Fruit fly (Drosophila melanogaster): Measurements from ENCODE around the gene Mkk4.

Gene Mkk4

dm6 chr3R:8650741-8651140, at the start of gene Mkk4, which contains the start of gene SLIRP2:
TSS of gene Mkk4 (minus strand) at chr3R:8650796.
TSS of gene SLIRP2 (plus strand) at chr3R:8651084.
- TF ChIP-seq CTCF (optimal IDR thresholded peaks at IDR 0.05) (no peak), CG8478 (optimal IDR thresholded peaks at IDR 0.05) (no peak)

dm6 chr3R:8699230-8699629, 48.6 kb upstream of the Mkk4 start:
- no peak for TF ChIP-seq CTCF (optimal IDR thresholded peaks at IDR 0.05)
- no peak for TF ChIP-seq CG8478 (optimal IDR thresholded peaks at IDR 0.05)

DNA sequence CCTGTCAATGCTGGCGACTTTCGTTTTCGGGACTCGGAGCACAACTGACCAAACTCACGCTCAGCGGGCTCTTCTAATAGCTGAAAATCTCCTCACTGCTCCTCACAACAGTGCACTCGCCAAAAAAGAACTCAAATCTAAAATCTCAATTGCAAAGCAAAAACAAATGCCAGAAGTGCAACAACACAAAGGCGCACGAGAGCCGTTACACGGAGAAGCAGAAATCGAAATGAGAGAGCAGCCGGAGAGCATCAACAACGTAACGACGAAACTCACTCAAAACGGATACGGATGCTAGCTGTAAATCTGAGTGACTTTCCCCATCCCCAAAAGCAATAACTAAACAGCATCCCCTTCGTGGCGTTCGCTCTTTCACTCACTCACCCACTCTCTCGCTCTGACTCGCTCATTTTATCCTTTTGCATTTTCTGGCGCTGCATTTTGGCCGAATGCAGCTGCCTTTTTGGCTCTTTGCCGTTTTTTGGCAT, 47.2 kb upstream of the Mkk4 start, which contains the start of gene hb:
Gene hb (minus strand): TSS at position 51 of the 488 bp plus-strand sequence.
- TF ChIP-seq CTCF (optimal IDR thresholded peaks at IDR 0.05), result no peak
- no peak for TF ChIP-seq CG8478 (optimal IDR thresholded peaks at IDR 0.05)

DNA sequence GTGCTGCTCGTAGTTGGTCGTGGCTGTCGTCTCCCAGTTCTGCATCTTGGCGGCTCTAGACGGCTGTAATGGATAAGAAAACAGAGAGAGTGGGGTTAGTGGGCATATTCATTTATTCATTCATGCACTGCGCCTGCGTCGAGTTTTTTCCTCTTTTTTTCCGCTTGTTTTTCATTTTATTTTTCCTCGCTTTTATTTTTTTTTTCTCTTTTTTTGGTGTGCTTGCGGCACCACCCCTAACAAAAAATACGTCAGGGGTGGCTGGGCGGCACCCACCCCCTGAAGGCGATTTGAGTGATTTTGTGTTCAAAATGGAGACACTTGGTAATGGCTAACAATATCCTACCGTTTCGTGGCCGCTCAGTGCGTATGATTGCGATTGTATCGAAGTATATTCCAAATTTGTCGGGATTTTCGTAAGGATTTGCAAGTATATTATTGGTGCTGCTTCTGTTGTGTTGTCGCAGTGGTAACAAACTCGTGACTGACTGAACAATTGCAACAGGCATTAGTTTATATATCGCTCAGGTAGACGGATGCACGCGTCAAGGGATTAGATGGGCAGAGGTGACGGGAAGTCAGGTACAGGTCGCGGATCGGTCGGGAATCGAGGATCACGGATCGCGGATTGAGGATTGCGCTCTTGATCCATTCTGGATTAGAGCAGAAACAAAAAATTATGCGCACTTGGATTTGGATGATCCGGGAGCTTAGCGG, 43.7 kb upstream of the Mkk4 start:
- TF ChIP-seq CTCF (optimal IDR thresholded peaks at IDR 0.05) (no peak), CG8478 (optimal IDR thresholded peaks at IDR 0.05) (no peak)

dm6 chr3R:8686446-8686845, 35.9 kb upstream of the Mkk4 start:
- no peak for TF ChIP-seq CG8478 (optimal IDR thresholded peaks at IDR 0.05)
- no peak for TF ChIP-seq CTCF (optimal IDR thresholded peaks at IDR 0.05)

DNA sequence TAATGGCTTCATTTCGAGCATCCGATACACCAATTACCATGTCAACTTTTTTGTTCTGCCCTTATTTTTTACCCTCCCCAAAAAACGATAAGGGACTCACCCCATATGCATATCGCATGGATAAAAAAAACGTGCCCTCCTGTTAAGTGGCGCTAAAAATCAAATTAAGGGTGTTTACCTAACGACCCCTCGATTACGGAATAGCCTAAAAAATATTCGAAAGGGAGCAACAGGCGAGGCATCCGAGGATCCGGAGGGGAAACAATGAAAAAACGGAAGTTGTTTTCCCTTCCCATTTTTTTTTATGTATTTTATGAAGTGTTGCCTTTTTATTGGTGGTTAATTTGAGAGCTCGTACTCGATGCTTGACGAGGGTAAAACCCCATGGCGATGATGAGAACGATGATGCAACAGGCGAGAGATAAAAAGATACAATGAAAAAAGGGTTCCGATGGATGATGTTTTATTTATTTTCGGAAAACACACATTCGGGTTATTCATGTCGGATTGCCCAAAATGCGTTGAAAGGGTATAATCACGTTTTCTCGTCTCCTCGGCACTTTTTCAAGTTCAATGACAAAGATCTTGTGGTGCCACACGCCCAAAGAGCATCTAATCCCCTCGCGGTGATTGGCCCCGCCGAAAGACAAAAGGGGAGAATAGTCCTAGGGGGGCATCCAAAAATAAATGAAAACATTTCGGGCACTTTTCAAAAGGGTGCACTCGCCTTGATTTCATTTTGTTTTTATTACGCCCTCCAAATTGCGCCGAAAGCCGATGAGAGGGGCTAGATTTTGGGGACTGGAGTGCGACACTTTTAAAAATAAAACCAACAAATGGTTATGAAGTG, 34.0 kb upstream of the Mkk4 start, which contains the start of gene CG44227:
Gene CG44227 (minus strand): TSS at position 849 of the 850 bp plus-strand sequence.
- TF ChIP-seq CTCF (optimal IDR thresholded peaks at IDR 0.05) (no peak), CG8478 (optimal IDR thresholded peaks at IDR 0.05) (no peak)

DNA sequence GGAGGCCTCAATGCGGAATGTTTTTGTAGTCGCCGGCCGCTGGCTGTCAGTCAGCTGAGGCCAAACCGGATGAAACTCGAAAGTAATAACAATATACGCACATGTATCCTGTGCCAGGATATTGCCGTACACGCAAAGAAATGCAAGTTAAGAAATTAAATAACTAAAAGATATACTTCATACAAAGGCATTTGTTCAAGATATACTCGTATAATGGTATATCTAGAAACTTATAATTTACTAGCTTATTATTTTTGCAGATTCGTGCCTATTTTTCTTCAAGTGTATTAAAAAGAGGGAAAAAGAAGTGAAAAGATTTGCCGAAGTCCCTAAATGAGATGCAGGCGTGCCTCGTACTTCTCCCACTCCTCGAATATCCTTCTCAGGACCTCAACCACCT, 32.7 kb upstream of the Mkk4 start:
- no peak for TF ChIP-seq CTCF (optimal IDR thresholded peaks at IDR 0.05)
- TF ChIP-seq CG8478 (optimal IDR thresholded peaks at IDR 0.05), result no peak

DNA sequence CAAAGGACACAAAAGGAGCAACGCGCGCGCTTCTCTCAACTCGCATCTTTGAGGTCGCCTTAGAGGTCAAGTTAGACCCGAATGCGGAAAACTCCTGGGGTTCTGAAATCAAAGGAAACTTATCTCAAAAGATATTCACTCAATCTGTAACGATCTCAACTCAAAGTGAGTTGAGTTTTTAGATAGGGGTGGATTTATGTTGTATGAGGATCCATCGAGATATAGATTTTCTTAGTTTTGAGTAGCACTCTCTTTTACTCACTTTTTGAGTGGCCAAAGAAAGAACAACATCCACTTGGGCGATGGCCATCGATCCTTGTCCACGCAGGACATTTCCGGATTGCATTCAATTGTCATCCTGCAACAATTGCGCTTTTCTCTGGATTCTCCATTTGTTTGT, 30.0 kb upstream of the Mkk4 start:
- no peak for TF ChIP-seq CTCF (optimal IDR thresholded peaks at IDR 0.05)
- no peak for TF ChIP-seq CG8478 (optimal IDR thresholded peaks at IDR 0.05)

dm6 chr3R:8679934-8680333, 29.3 kb upstream of the Mkk4 start, which contains the start of gene CG33325:
TSS of gene CG33325 (minus strand) at chr3R:8680034.
- TF ChIP-seq CTCF (optimal IDR thresholded peaks at IDR 0.05) (no peak), CG8478 (optimal IDR thresholded peaks at IDR 0.05) (no peak)

DNA sequence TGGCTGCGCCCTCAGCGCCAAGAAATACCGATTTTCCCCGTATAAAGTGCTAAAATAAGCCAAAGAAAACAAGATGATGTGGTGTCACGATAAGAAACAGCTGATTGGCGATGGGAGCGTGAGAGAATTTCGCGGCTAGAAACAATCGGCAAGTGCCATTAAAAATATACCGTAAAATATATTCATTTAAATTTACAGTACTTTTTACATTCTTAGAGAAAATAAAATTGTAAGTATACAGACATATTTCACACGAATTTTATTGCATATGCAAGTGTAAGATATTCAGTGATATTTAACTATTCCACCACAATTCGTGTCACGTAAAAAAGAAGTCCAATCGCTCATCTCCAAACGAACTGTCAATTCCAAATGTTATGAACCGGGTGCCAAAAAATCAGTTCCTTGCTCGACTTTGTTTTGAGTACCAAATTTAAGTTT, 26.0 kb upstream of the Mkk4 start, which contains the start of the genes Unc50, CG11755 and CG8043:
Gene Unc50 (minus strand): TSS at position 54 of the 441 bp plus-strand sequence.
Gene CG11755 (plus strand): TSS at position 356 of the 441 bp plus-strand sequence.
Gene CG8043 (plus strand): TSS at position 356 of the 441 bp plus-strand sequence.
- TF ChIP-seq CG8478 (optimal IDR thresholded peaks at IDR 0.05), result no peak
- TF ChIP-seq CTCF (optimal IDR thresholded peaks at IDR 0.05), result no peak

- no peak for TF ChIP-seq CG8478 (optimal IDR thresholded peaks at IDR 0.05)
- TF ChIP-seq CTCF (optimal IDR thresholded peaks at IDR 0.05), result no peak
These were observed 23.2 kb upstream of the Mkk4 start, which contains the start of gene mRpL19 for dm6 chr3R:8673803-8674234. TSS of gene mRpL19 (plus strand) at chr3R:8674109.

DNA sequence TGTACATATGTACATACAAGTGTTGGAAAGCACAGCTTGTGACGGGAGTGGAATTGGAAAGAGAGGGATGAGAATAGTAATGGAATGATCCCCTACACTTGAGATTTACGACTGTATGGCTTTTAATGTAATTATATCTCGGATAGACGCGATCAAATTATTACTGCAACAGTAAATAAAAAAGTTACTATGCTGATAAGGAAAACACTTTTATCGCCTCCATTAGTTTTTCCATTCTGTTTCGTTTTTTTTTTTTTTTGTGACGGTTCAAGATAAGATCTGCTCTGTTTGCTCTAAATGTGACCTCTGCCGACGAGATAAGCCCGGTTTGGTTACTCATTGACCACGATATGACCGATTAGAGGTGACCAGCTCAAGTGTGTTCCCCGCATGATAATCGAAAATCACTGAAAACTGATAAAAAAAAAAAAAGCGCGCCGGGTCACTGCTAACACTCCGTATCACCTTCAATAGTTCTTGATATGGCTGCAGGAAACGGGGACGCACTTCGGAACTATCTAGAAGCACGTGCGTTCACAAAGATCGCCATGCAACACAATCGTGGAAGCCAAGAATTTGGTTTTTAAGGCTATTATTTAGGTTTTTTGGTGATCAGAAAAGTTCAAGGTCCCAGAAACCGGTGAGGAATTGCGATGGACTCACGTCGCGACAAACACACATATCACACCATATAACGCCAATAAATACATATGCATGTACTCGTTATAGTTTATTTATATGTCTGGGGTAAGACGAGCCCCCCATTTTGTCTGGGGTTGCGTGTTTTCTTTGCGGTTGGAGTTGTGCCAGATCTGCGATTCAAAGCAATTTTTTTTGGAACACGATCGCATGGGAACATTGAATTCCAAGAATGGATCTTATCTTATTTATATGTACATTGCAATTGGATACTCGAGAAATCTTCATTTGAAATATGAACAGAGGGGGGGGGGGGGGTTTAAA, 20.2 kb upstream of the Mkk4 start, which contains the start of gene p:
Gene p (minus strand): TSS at position 156 of the 963 bp plus-strand sequence.
- no peak for TF ChIP-seq CTCF (optimal IDR thresholded peaks at IDR 0.05)
- no peak for TF ChIP-seq CG8478 (optimal IDR thresholded peaks at IDR 0.05)

- no peak for TF ChIP-seq CTCF (optimal IDR thresholded peaks at IDR 0.05)
- no peak for TF ChIP-seq CG8478 (optimal IDR thresholded peaks at IDR 0.05)
These were observed 19.4 kb upstream of the Mkk4 start for dm6 chr3R:8669900-8670528.

Data from S2 (cell line).